Worm (Caenorhabditis elegans) whole organism, L4/young adult: ENCODE measurements around the gene ugt-34.

ENCODE experiments used
- dao-5 ChIP-seq: sonication (generic microtip); optimal IDR thresholded peaks from 2 replicates; lab custom pipeline; 2016; ENCODE audit warnings: missing genotype, missing genetic modification characterization, moderate library complexity, missing compliant biosample characterization
- him-1 ChIP-seq: sonication (generic microtip); optimal IDR thresholded peaks from 2 replicates; lab custom pipeline; 2016; ENCODE audit warnings: missing genotype, missing genetic modification reagents, missing genetic modification characterization, missing compliant biosample characterization

ce11 chrV:10682122-10682521, 25.3 kb upstream of the ugt-34 start, which contains the start of gene gsp-1:
- no peak for TF ChIP-seq dao-5 (tag; lab: Kevin White, UChicago)
- TF ChIP-seq him-1 (tag; lab: Kevin White, UChicago), result no peak
